Fruit fly (Drosophila melanogaster): ENCODE data around the gene ddbt.

DNA sequence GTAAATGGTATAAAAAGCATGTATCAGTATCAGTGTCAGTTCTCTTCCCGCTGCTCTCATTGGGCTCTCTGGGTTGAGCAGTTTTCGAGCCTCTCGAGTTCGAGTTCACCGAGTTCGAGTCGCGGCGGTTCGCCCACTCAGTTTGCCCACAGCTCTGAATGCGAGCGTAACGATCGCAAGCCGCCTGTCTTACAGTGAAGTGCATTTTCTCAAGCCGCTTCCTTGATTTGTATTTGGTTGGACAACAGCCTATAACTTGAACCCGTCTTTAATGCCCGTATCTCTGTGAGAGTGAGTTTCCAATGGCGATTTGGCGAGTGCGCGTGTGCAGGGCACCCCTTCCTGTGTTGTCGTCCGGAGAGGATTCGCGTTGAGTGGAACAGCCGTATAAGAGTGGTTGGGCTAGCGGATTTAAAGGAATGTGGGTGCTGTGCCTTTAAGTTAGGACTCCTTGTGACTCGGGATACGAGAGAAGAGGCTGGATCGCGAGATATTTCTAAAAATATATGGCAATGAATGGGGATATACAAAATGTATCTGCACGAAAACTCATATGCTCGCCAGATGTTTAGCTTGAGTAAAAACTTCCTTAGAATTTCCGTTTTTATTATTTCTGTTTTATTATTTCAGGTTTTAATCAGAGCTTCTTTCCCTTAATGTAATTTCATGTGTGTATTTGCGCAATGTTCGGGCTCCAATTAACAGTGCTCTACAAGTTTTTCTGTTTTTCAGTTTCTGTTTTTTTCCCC is 45.2 kb upstream of the ddbt start:
- TF ChIP-seq h (optimal IDR thresholded peaks at IDR 0.05) = no peak
- no peak for TF ChIP-seq Sin3A (optimal IDR thresholded peaks at IDR 0.05)
- no peak for TF ChIP-seq insv (optimal IDR thresholded peaks at IDR 0.05)
- TF ChIP-seq ttk (optimal IDR thresholded peaks at IDR 0.05) = no peak
